Fruit fly (Drosophila melanogaster): ENCODE measurements around the gene mei-9.

mei-9 gene

DNA sequence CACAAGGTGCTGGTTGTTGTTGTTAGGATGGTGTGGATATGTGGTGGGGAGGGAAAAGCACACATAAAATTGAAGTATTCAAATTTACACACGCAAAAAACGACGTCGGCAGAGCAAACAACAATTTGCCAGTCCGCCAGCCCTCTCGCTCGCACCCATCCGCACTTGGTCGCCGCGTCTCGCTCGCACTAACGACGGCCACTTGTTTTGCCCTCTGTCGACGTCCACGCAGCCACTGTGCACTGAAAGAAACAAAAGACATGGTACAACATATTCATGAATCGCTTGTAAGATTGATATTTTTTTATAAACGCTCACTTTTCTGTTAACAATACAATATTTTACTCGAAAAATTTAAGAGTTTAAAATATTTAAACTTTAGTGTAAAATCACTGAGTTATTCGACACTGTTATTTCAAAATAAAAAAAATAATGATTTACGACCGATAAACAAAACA, 5.3 kb upstream of the mei-9 start (continued):
- TF ChIP-seq CG18262 (tag; optimal IDR thresholded peaks at IDR 0.05), result peak; percentile 49
- peak; percentile 27; the same call in 2 of the 3 replicates for TF ChIP-seq B-H1 (GFP tag; IDR thresholded peaks at IDR 0.05)
- TF ChIP-seq CG17802 (tag; optimal IDR thresholded peaks at IDR 0.05), result no peak
- TF ChIP-seq Lhr (GFP tag; optimal IDR thresholded peaks at IDR 0.05), result no peak
- TF ChIP-seq Abd-B (GFP tag; optimal IDR thresholded peaks at IDR 0.05), result peak; percentile 41
- peak; percentile 3 for TF ChIP-seq trem (tag; optimal IDR thresholded peaks at IDR 0.05)
- TF ChIP-seq repo (GFP tag; optimal IDR thresholded peaks at IDR 0.05), result no peak
- TF ChIP-seq tna (GFP tag; IDR thresholded peaks at IDR 0.05; ENCODE audit: partially characterized antibody), result no peak
- TF ChIP-seq CG6175 (GFP tag; IDR thresholded peaks at IDR 0.05), result no peak; the same call in 2 of the 3 replicates
- TF ChIP-seq CG33557 (GFP tag; optimal IDR thresholded peaks at IDR 0.05), result no peak
- TF ChIP-seq sd (tag; optimal IDR thresholded peaks at IDR 0.05), result peak; percentile 15
- no peak for TF ChIP-seq en (GFP tag; optimal IDR thresholded peaks at IDR 0.05)
- peak; percentile 13 for TF ChIP-seq Ets97D (GFP tag; optimal IDR thresholded peaks at IDR 0.05)
- peak; percentile 34 for TF ChIP-seq ems (GFP tag; optimal IDR thresholded peaks at IDR 0.05)
- TF ChIP-seq z (GFP tag; IDR thresholded peaks at IDR 0.05), result no peak
- TF ChIP-seq CG12744 (GFP tag; optimal IDR thresholded peaks at IDR 0.05), result no peak
- peak; percentile 79 for TF ChIP-seq lab (GFP tag; optimal IDR thresholded peaks at IDR 0.05)
- TF ChIP-seq Rfx (GFP tag; IDR thresholded peaks at IDR 0.05), result peak; percentile 78
- peak; percentile 37 for TF ChIP-seq CG10979 (tag; optimal IDR thresholded peaks at IDR 0.05)
- peak; percentile 31 for TF ChIP-seq CG6272 (GFP tag; IDR thresholded peaks at IDR 0.05)
- TF ChIP-seq CG12219 (GFP tag; optimal IDR thresholded peaks at IDR 0.05), result no peak
- peak; percentile 28 for TF ChIP-seq CG1792 (GFP tag; optimal IDR thresholded peaks at IDR 0.05)
- peak in 1 of 2 experiments; percentile 33 for TF ChIP-seq Eip74EF (GFP tag; optimal IDR thresholded peaks at IDR 0.05)
- no peak for TF ChIP-seq CG11398 (GFP tag; optimal IDR thresholded peaks at IDR 0.05)
- peak; percentile 40 for TF ChIP-seq CG1233 (GFP tag; optimal IDR thresholded peaks at IDR 0.05)
- TF ChIP-seq hb (GFP tag; IDR thresholded peaks at IDR 0.05; ENCODE audit: partially characterized antibody), result no peak
- TF ChIP-seq Fer1 (GFP tag; optimal IDR thresholded peaks at IDR 0.05), result peak; percentile 60
- TF ChIP-seq CG14014 (GFP tag; IDR thresholded peaks at IDR 0.05), result peak; percentile 61
- no peak for TF ChIP-seq Doc2 (GFP tag; IDR thresholded peaks at IDR 0.05)
- TF ChIP-seq wek (GFP tag; optimal IDR thresholded peaks at IDR 0.05), result no peak
- no peak for TF ChIP-seq ken (GFP tag; IDR thresholded peaks at IDR 0.05)
- TF ChIP-seq CG17359 (tag; optimal IDR thresholded peaks at IDR 0.05), result peak; percentile 61
- TF ChIP-seq D19A (tag; optimal IDR thresholded peaks at IDR 0.05), result peak; percentile 35
- TF ChIP-seq Dp (GFP tag; optimal IDR thresholded peaks at IDR 0.05), result no peak
- TF ChIP-seq sug (tag; optimal IDR thresholded peaks at IDR 0.05), result peak; percentile 43
- TF ChIP-seq vfl (GFP tag; optimal IDR thresholded peaks at IDR 0.05), result no peak
- peak; percentile 33 for TF ChIP-seq CG18476 (GFP tag; optimal IDR thresholded peaks at IDR 0.05)
- TF ChIP-seq dan (GFP tag; IDR thresholded peaks at IDR 0.05), result no peak
- TF ChIP-seq CG43689 (GFP tag; IDR thresholded peaks at IDR 0.05), result no peak
- no peak for TF ChIP-seq CTCF (GFP tag; optimal IDR thresholded peaks at IDR 0.05)
- peak; percentile 14 for TF ChIP-seq CG10274 (GFP tag; optimal IDR thresholded peaks at IDR 0.05)
- TF ChIP-seq Usf (GFP tag; optimal IDR thresholded peaks at IDR 0.05), result peak; percentile 23
- peak; percentile 65 for TF ChIP-seq Ptx1 (GFP tag; IDR thresholded peaks at IDR 0.05)
- TF ChIP-seq CG13287 (GFP tag; IDR thresholded peaks at IDR 0.05; ENCODE audit: partially characterized antibody), result no peak
- TF ChIP-seq Dip3 (GFP tag; optimal IDR thresholded peaks at IDR 0.05), result peak; percentile 65
- TF ChIP-seq gcm (GFP tag; optimal IDR thresholded peaks at IDR 0.05), result peak; percentile 18
- peak; percentile 33 for TF ChIP-seq CG12104 (GFP tag; optimal IDR thresholded peaks at IDR 0.05)
- TF ChIP-seq Poxn (GFP tag; IDR thresholded peaks at IDR 0.05), result no peak
- TF ChIP-seq tll (GFP tag; optimal IDR thresholded peaks at IDR 0.05), result no peak
- TF ChIP-seq CG10654 (GFP tag; optimal IDR thresholded peaks at IDR 0.05), result peak; percentile 32
- TF ChIP-seq Atf-2 (GFP tag; optimal IDR thresholded peaks at IDR 0.05), result peak; percentile 9
